Fruit fly (Drosophila melanogaster): ENCODE data around the gene PH4alphaNE2.

DNA sequence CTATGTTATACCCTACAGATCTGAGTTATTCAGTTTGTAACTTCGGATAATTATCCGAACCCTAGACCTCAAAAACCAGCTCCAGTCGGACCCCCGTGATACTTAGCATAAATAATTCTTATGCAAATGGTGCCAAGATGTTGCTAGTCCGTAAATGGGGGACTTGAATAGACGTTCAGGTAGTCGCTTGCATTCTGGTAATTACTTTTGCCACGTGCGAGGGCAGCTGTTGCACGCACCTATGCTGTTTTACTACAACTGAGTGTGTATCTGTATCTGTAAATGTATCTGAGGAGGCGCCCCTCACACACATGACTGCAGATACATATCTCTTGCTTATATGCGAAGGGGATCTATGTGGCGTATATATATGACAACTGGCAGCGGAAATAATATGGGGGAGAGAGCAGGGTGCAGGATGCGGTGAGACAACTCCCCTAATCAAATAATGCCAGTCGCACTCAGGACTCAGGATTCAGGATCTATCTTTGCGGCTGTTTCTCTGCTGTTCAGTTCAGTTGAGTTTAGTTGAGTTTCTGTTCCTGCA, 37.3 kb downstream of the PH4alphaNE2 start:
- TF ChIP-seq cnc (optimal IDR thresholded peaks at IDR 0.05), result no peak
- no peak for TF ChIP-seq ovo (GFP tag; optimal IDR thresholded peaks at IDR 0.05)
- TF ChIP-seq kay (GFP tag; ENCODE audit: borderline replicate concordance), result no peak
- TF ChIP-seq tj (GFP tag; optimal IDR thresholded peaks at IDR 0.05), result no peak
- TF ChIP-seq CG1620 (GFP tag; optimal IDR thresholded peaks at IDR 0.05), result no peak
- TF ChIP-seq CG7101 (tag; optimal IDR thresholded peaks at IDR 0.05), result no peak
